Fruit fly (Drosophila melanogaster) whole organism, embryonic: ENCODE results near the gene CG45002.
A peak's percentile ranks its signal among the peaks of the same experiment; 100 is the strongest.

Source experiments
- Atf6 ChIP-seq: fragments of 200-800 bp; sonication (Bioruptor generic); IDR thresholded peaks from 2 replicates; pipeline ENCODE4 v1.3.6; 2022; ENCODE audit warnings: missing biosample characterization, missing genetic modification characterization
- CG10209 ChIP-seq: fragments of 200-800 bp; sonication (Bioruptor generic); optimal IDR thresholded peaks from 3 replicates; lab custom pipeline; 2017; ENCODE audit warnings: missing biosample characterization, mild to moderate bottlenecking, missing genetic modification characterization, missing genetic modification reagents
- CG10267 ChIP-seq: fragments of 200-800 bp; sonication (Bioruptor generic); optimal IDR thresholded peaks from 2 replicates; lab custom pipeline; 2018; ENCODE audit warnings: missing biosample characterization, mild to moderate bottlenecking, missing genetic modification characterization, moderate library complexity
- CG10979 ChIP-seq: fragments of 200-800 bp; sonication (Bioruptor generic); optimal IDR thresholded peaks from 2 replicates; lab custom pipeline; 2018; ENCODE audit warnings: missing biosample characterization, mild to moderate bottlenecking, missing genetic modification characterization, moderate library complexity
- CG11560 ChIP-seq: fragments of 200-800 bp; sonication (Bioruptor generic); IDR thresholded peaks from 3 replicates; pipeline ENCODE4 v1.3.6; 2022; ENCODE audit warnings: missing biosample characterization, missing genetic modification characterization
- CG13287 ChIP-seq: fragments of 200-800 bp; sonication (Bioruptor generic); IDR thresholded peaks from 2 replicates; pipeline ENCODE4 v1.3.6; 2022; ENCODE audit warnings: missing biosample characterization, missing genetic modification characterization; ENCODE audit not compliant: partially characterized antibody
- CG13296 ChIP-seq: fragments of 200-800 bp; sonication (Bioruptor generic); optimal IDR thresholded peaks from 3 replicates; lab custom pipeline; 2018; ENCODE audit warnings: missing biosample characterization, mild to moderate bottlenecking, missing genetic modification characterization
- CG14860 ChIP-seq: fragments of 200-800 bp; sonication (Bioruptor generic); IDR thresholded peaks from 3 replicates; pipeline ENCODE4 v1.3.6; 2022; ENCODE audit warnings: missing biosample characterization, missing genetic modification characterization; ENCODE audit not compliant: partially characterized antibody
- CG14965 ChIP-seq: fragments of 200-800 bp; sonication (Bioruptor generic); optimal IDR thresholded peaks from 2 replicates; lab custom pipeline; 2016; ENCODE audit warnings: missing biosample characterization, missing genetic modification characterization, borderline replicate concordance
- CG15479 ChIP-seq: fragments of 200-800 bp; sonication (Bioruptor generic); optimal IDR thresholded peaks from 3 replicates; lab custom pipeline; 2019; ENCODE audit warnings: missing biosample characterization, mild to moderate bottlenecking, missing genetic modification characterization, moderate library complexity
- CG17568 ChIP-seq: fragments of 200-800 bp; sonication (Bioruptor generic); optimal IDR thresholded peaks from 2 replicates; lab custom pipeline; 2018; ENCODE audit warnings: missing biosample characterization, mild to moderate bottlenecking, missing genetic modification characterization, moderate library complexity
- CG30020 ChIP-seq: fragments of 200-800 bp; optimal IDR thresholded peaks from 2 replicates; lab custom pipeline; 2019; ENCODE audit warnings: missing biosample characterization, mild to moderate bottlenecking, missing genetic modification characterization, moderate library complexity
- CG32767 ChIP-seq: fragments of 200-800 bp; sonication (Bioruptor generic); IDR thresholded peaks from 2 replicates; pipeline ENCODE4 v1.3.6; 2022; ENCODE audit warnings: missing biosample characterization, missing genetic modification characterization
- CG32772 ChIP-seq: fragments of 200-800 bp; sonication (Bioruptor generic); IDR thresholded peaks from 2 replicates; pipeline ENCODE4 v1.3.6; 2022; ENCODE audit warnings: missing biosample characterization, missing genetic modification characterization
- CG34224 ChIP-seq: fragments of 200-800 bp; sonication (Bioruptor generic); IDR thresholded peaks from 3 replicates; pipeline ENCODE4 v1.3.6; 2022; ENCODE audit warnings: missing biosample characterization, missing genetic modification characterization; ENCODE audit not compliant: partially characterized antibody
- CG4404 ChIP-seq: fragments of 200-800 bp; sonication (Bioruptor generic); IDR thresholded peaks from 2 replicates; pipeline ENCODE4 v1.3.6; 2022; ENCODE audit warnings: missing biosample characterization, missing genetic modification characterization
- CG4617 ChIP-seq: fragments of 200-800 bp; sonication (Bioruptor generic); optimal IDR thresholded peaks from 3 replicates; lab custom pipeline; 2016; ENCODE audit warnings: missing biosample characterization, missing genetic modification characterization, borderline replicate concordance
- CG6683 ChIP-seq: fragments of 200-800 bp; sonication (Bioruptor generic); optimal IDR thresholded peaks from 2 replicates; lab custom pipeline; 2017; ENCODE audit warnings: missing biosample characterization, mild to moderate bottlenecking, missing genetic modification characterization, missing genetic modification reagents
- CG9817 ChIP-seq: fragments of 200-800 bp; sonication (Bioruptor generic); optimal IDR thresholded peaks from 2 replicates; lab custom pipeline; 2018; ENCODE audit warnings: missing biosample characterization, mild to moderate bottlenecking, missing genetic modification characterization, moderate library complexity
- CG9932 ChIP-seq: fragments of 200-800 bp; sonication (Bioruptor generic); IDR thresholded peaks from 2 replicates; pipeline ENCODE4 v1.3.6; 2022; ENCODE audit warnings: missing biosample characterization, missing genetic modification characterization
- Dad ChIP-seq: fragments of 200-800 bp; sonication (Bioruptor generic); optimal IDR thresholded peaks from 3 replicates; lab custom pipeline; 2016; ENCODE audit warnings: missing biosample characterization, missing genetic modification characterization
- Fer1 ChIP-seq: fragments of 200-800 bp; sonication (Bioruptor generic); optimal IDR thresholded peaks from 2 replicates; lab custom pipeline; 2017; ENCODE audit warnings: missing biosample characterization, mild to moderate bottlenecking, missing genetic modification characterization
- Gug ChIP-seq: fragments of 200-800 bp; sonication (Bioruptor generic); IDR thresholded peaks from 4 replicates; pipeline ENCODE4 v1.3.6; 2022; ENCODE audit warnings: missing biosample characterization, missing genetic modification characterization
- HLH3B ChIP-seq: fragments of 200-800 bp; sonication (Bioruptor generic); IDR thresholded peaks from 2 replicates; pipeline ENCODE4 v1.3.6; 2022; ENCODE audit warnings: missing biosample characterization, missing genetic modification characterization
- Hr3 ChIP-seq: fragments of 200-800 bp; sonication (Bioruptor generic); optimal IDR thresholded peaks from 3 replicates; lab custom pipeline; 2016; ENCODE audit warnings: missing biosample characterization, missing genetic modification characterization
- Hr39 ChIP-seq: fragments of >200 bp; optimal IDR thresholded peaks from 2 replicates; lab custom pipeline; 2017
- Meics ChIP-seq: fragments of 200-800 bp; sonication (Bioruptor generic); optimal IDR thresholded peaks from 2 replicates; lab custom pipeline; 2017; ENCODE audit warnings: missing biosample characterization, mild to moderate bottlenecking, missing genetic modification characterization
- NFAT ChIP-seq: fragments of 200-800 bp; sonication (Bioruptor generic); IDR thresholded peaks from 2 replicates; pipeline ENCODE4 v1.3.6; 2022; ENCODE audit warnings: missing biosample characterization, missing genetic modification characterization
- ab ChIP-seq: fragments of 200-800 bp; sonication (Bioruptor generic); optimal IDR thresholded peaks from 2 replicates; lab custom pipeline; 2016; ENCODE audit warnings: missing biosample characterization, missing genetic modification characterization
- ara ChIP-seq: fragments of 200-800 bp; sonication (Bioruptor generic); IDR thresholded peaks from 2 replicates; pipeline ENCODE4 v1.3.6; 2022; ENCODE audit warnings: missing biosample characterization, missing genetic modification characterization
- btn ChIP-seq: fragments of 200-800 bp; sonication (Bioruptor generic); optimal IDR thresholded peaks from 2 replicates; lab custom pipeline; 2016; ENCODE audit warnings: missing biosample characterization, missing genetic modification characterization
- cg ChIP-seq: fragments of 200-800 bp; sonication (Bioruptor generic); optimal IDR thresholded peaks from 3 replicates; lab custom pipeline; 2019; ENCODE audit warnings: missing biosample characterization, mild to moderate bottlenecking, missing genetic modification characterization, moderate library complexity
- chinmo ChIP-seq: fragments of 200-800 bp; sonication (Bioruptor generic); IDR thresholded peaks from 4 replicates; pipeline ENCODE4 v1.3.6; 2022; ENCODE audit warnings: missing biosample characterization, missing genetic modification characterization; ENCODE audit not compliant: partially characterized antibody
- gem ChIP-seq: fragments of 200-800 bp; sonication (Bioruptor generic); optimal IDR thresholded peaks from 2 replicates; lab custom pipeline; 2019; ENCODE audit warnings: missing biosample characterization, mild to moderate bottlenecking, missing genetic modification characterization, moderate library complexity
- grau ChIP-seq: fragments of 200-800 bp; optimal IDR thresholded peaks from 3 replicates; lab custom pipeline; 2019; ENCODE audit warnings: missing biosample characterization, mild to moderate bottlenecking, missing genetic modification characterization, moderate library complexity
- gsb-n ChIP-seq: fragments of 200-800 bp; sonication (Bioruptor generic); optimal IDR thresholded peaks from 3 replicates; lab custom pipeline; 2018; ENCODE audit warnings: missing biosample characterization, mild to moderate bottlenecking, missing genetic modification characterization
- hb ChIP-seq: fragments of 200-800 bp; sonication (Bioruptor generic); IDR thresholded peaks from 3 replicates; pipeline ENCODE4 v1.3.6; 2022; ENCODE audit warnings: missing biosample characterization, missing genetic modification characterization; ENCODE audit not compliant: partially characterized antibody
- insv ChIP-seq, 2 experiments: fragments of 200-800 bp; sonication (Bioruptor generic); optimal IDR thresholded peaks; 3 replicates each; lab custom pipeline; 2016 to 2018; ENCODE audit warnings: missing biosample characterization in 2 of 2, missing genetic modification characterization in 2 of 2
- ken ChIP-seq: fragments of 200-800 bp; sonication (Bioruptor generic); IDR thresholded peaks from 3 replicates; pipeline ENCODE4 v1.3.6; 2022; ENCODE audit warnings: missing biosample characterization, missing genetic modification characterization
- lmd ChIP-seq: fragments of 200-800 bp; sonication (Bioruptor generic); IDR thresholded peaks from 2 replicates; pipeline ENCODE4 v1.3.6; 2022; ENCODE audit warnings: missing biosample characterization, missing genetic modification characterization
- luna ChIP-seq: fragments of 200-800 bp; sonication (Bioruptor generic); optimal IDR thresholded peaks from 2 replicates; lab custom pipeline; 2016; ENCODE audit warnings: missing biosample characterization, missing genetic modification characterization
- mam ChIP-seq: fragments of 200-800 bp; sonication (Bioruptor generic); optimal IDR thresholded peaks from 3 replicates; lab custom pipeline; 2016; ENCODE audit warnings: missing biosample characterization, missing genetic modification characterization
- oc ChIP-seq: fragments of 200-800 bp; sonication (Bioruptor generic); optimal IDR thresholded peaks from 2 replicates; lab custom pipeline; 2018; ENCODE audit warnings: missing biosample characterization, mild to moderate bottlenecking, missing genetic modification characterization, moderate library complexity
- odd ChIP-seq: fragments of 200-800 bp; sonication (Bioruptor generic); optimal IDR thresholded peaks from 2 replicates; lab custom pipeline; 2017; ENCODE audit warnings: missing biosample characterization, mild to moderate bottlenecking, missing genetic modification characterization
- pita ChIP-seq: fragments of 200-800 bp; sonication (Bioruptor generic); optimal IDR thresholded peaks from 2 replicates; lab custom pipeline; 2017; ENCODE audit warnings: missing biosample characterization, mild to moderate bottlenecking, missing genetic modification characterization
- sisA ChIP-seq: fragments of 200-800 bp; sonication (Bioruptor generic); IDR thresholded peaks from 2 replicates; pipeline ENCODE4 v1.3.6; 2022; ENCODE audit warnings: missing biosample characterization, missing genetic modification characterization
- sug ChIP-seq: fragments of 200-800 bp; optimal IDR thresholded peaks from 2 replicates; lab custom pipeline; 2019; ENCODE audit warnings: missing biosample characterization, mild to moderate bottlenecking, missing genetic modification characterization, moderate library complexity
- tgo ChIP-seq: fragments of 200-800 bp; sonication (Bioruptor generic); IDR thresholded peaks from 3 replicates; pipeline ENCODE4 v1.3.6; 2022; ENCODE audit warnings: missing biosample characterization, missing genetic modification characterization
- tin ChIP-seq: fragments of 200-800 bp; sonication (Bioruptor generic); optimal IDR thresholded peaks from 3 replicates; lab custom pipeline; 2016; ENCODE audit warnings: missing biosample characterization, missing genetic modification characterization
- tio ChIP-seq: fragments of 200-800 bp; sonication (Bioruptor generic); optimal IDR thresholded peaks from 2 replicates; lab custom pipeline; 2017; ENCODE audit warnings: missing biosample characterization, missing genetic modification characterization, inconsistent platforms
- trem ChIP-seq: fragments of 200-800 bp; optimal IDR thresholded peaks from 3 replicates; lab custom pipeline; 2019; ENCODE audit warnings: missing biosample characterization, mild to moderate bottlenecking, missing genetic modification characterization, moderate library complexity

CG45002 gene

dm6 chrX:16967415-16967814 is 99.1 kb downstream of the CG45002 start (continued):
- TF ChIP-seq btn (GFP tag; lab: Kevin White, UChicago) (peak; percentile 50), CG34224 (no peak), CG32772 (GFP tag; lab: Robert Waterston, UW) (0 out of 2 replicates have a peak, but pooled peaks have one; percentile 34), Hr3 (GFP tag; lab: Kevin White, UChicago) (no peak), CG30020 (tag; lab: Kevin White, UChicago) (no peak), CG6683 (GFP tag; lab: Kevin White, UChicago) (no peak), Atf6 (GFP tag; lab: Robert Waterston, UW) (no peak), Hr39 (lab: Kevin White, UChicago) (no peak), CG10209 (GFP tag; lab: Kevin White, UChicago) (peak; percentile 23), sug (no peak), ara (GFP tag; lab: Robert Waterston, UW) (peak; percentile 65; the same call in 1 of the 2 replicates), CG32767 (GFP tag; lab: Robert Waterston, UW) (no peak), tin (GFP tag; lab: Kevin White, UChicago) (peak; percentile 65), CG14965 (peak; percentile 97), Dad (GFP tag; lab: Kevin White, UChicago) (no peak), CG11560 (tag; lab: Robert Waterston, UW) (no peak), tgo (GFP tag; lab: Robert Waterston, UW) (no peak; the same call in 2 of the 3 replicates), CG14860 (no peak), CG9932 (no peak), odd (GFP tag; lab: Kevin White, UChicago) (no peak), Meics (GFP tag; lab: Kevin White, UChicago) (no peak), grau (peak; percentile 7), CG15479 (GFP tag; lab: Kevin White, UChicago) (no peak), CG13296 (GFP tag; lab: Kevin White, UChicago) (no peak), CG13287 (GFP tag; lab: Robert Waterston, UW) (no peak), Fer1 (no peak), ken (GFP tag; lab: Robert Waterston, UW) (peak; percentile 56; the same call in 1 of the 3 replicates), gsb-n (no peak), tio (GFP tag; lab: Kevin White, UChicago) (no peak), chinmo (GFP tag; lab: Robert Waterston, UW) (no peak), HLH3B (no peak), mam (GFP tag; lab: Kevin White, UChicago) (no peak), luna (no peak), insv (GFP tag; optimal IDR thresholded peaks at IDR 0.05; lab: Kevin White, UChicago) (peak in 1 of 2 experiments; percentile 35), lmd (GFP tag; lab: Robert Waterston, UW) (peak; percentile 6; the same call in 1 of the 2 replicates), CG9817 (tag; lab: Kevin White, UChicago) (no peak), CG10267 (peak; percentile 48), oc (tag; lab: Kevin White, UChicago) (no peak), NFAT (GFP tag; lab: Robert Waterston, UW) (0 out of 2 replicates have a peak, but pooled peaks have one; percentile 24), gem (tag; lab: Kevin White, UChicago) (no peak), CG4404 (GFP tag; lab: Robert Waterston, UW) (0 out of 2 replicates have a peak, but pooled peaks have one; percentile 27), hb (GFP tag; lab: Robert Waterston, UW) (no peak), Gug (no peak), sisA (GFP tag; lab: Robert Waterston, UW) (no peak), pita (GFP tag; lab: Kevin White, UChicago) (no peak), CG10979 (tag; lab: Kevin White, UChicago) (peak; percentile 66), trem (tag; lab: Kevin White, UChicago) (peak; percentile 46), CG4617 (no peak), ab (GFP tag; lab: Kevin White, UChicago) (no peak), cg (no peak), CG17568 (no peak)
